Worm (Caenorhabditis elegans): ENCODE measurements around the gene ymel-1.
A peak's percentile ranks its signal among the peaks of the same experiment; 100 is the strongest.
"Not testable (repeated sequence)": the region's sequence is repeated elsewhere in the genome, so short reads cannot be mapped to it uniquely, and the experiment has no call there.

ymel-1 gene

ce11 chrIII:10432104-10432503 is 16.2 kb downstream of the ymel-1 start (continued):
- TF ChIP-seq C08G9.2 (tag; optimal IDR thresholded peaks at IDR 0.05) (peak; percentile 54), gmeb-2 (tag; optimal IDR thresholded peaks at IDR 0.05) (peak; percentile 38), ref-2 (tag; optimal IDR thresholded peaks at IDR 0.05) (peak; percentile 29), sox-4 (tag; optimal IDR thresholded peaks at IDR 0.05) (peak; percentile 49), ceh-22 (tag; optimal IDR thresholded peaks at IDR 0.05) (no peak), ceh-6 (GFP tag; optimal IDR thresholded peaks at IDR 0.05) (peak; percentile 51), hlh-6 (tag; optimal IDR thresholded peaks at IDR 0.05) (peak; percentile 29), fkh-10 (GFP tag; optimal IDR thresholded peaks at IDR 0.05) (no peak)

ce11 chrIII:10435938-10436842 is 20.3 kb downstream of the ymel-1 start, which contains the start of the genes smrd-1 and enu-3.1:
smrd-1 (minus strand) TSS chrIII:10435988.
enu-3.1 (plus strand) TSS chrIII:10436276.
- TF ChIP-seq tbx-2 (tag; optimal IDR thresholded peaks at IDR 0.05) (peak; percentile 58), ref-2 (tag; optimal IDR thresholded peaks at IDR 0.05) (peak; percentile 36), lim-6 (tag; optimal IDR thresholded peaks at IDR 0.05) (peak; percentile 83), elt-2 (tag; optimal IDR thresholded peaks at IDR 0.05) (peak; percentile 14), fax-1 (tag; optimal IDR thresholded peaks at IDR 0.05) (peak; percentile 31), pqm-1 (tag; optimal IDR thresholded peaks at IDR 0.05) (peak; percentile 48), unc-42 (tag; optimal IDR thresholded peaks at IDR 0.05) (peak; percentile 99), unc-3 (GFP tag; conservative IDR thresholded peaks at IDR 0.05) (0 out of 2 replicates have a peak, but pooled peaks have one; percentile 15), ceh-14 (tag; optimal IDR thresholded peaks at IDR 0.05) (peak; percentile 97), C08G9.2 (tag; optimal IDR thresholded peaks at IDR 0.05) (peak; percentile 40), ceh-31 (tag; optimal IDR thresholded peaks at IDR 0.05) (peak; percentile 87), ceh-18 (tag; optimal IDR thresholded peaks at IDR 0.05) (peak; percentile 40), nfya-1 (tag; optimal IDR thresholded peaks at IDR 0.05) (peak; percentile 4), F13H6.1 (tag; optimal IDR thresholded peaks at IDR 0.05) (peak; percentile 49), unc-86 (tag; optimal IDR thresholded peaks at IDR 0.05) (peak; percentile 23), ceh-34 (tag; optimal IDR thresholded peaks at IDR 0.05) (peak; percentile 50)
- not testable (repeated sequence) for TF ChIP-seq unc-3 (tag; optimal IDR thresholded peaks at IDR 0.05)

- not testable (repeated sequence) for TF ChIP-seq ets-4, nhr-11, pax-1 (tag; optimal IDR thresholded peaks at IDR 0.05)
Observed at ce11 chrIII:10438780-10439179, 22.8 kb downstream of the ymel-1 start, which contains the start of gene H04D03.6. H04D03.6 (minus strand) TSS chrIII:10438880.

- TF ChIP-seq K09A11.1 (tag; optimal IDR thresholded peaks at IDR 0.05; ENCODE audit: insufficient read depth) = no peak
- no peak for TF ChIP-seq fkh-10 (GFP tag; optimal IDR thresholded peaks at IDR 0.05)
- no peak for TF ChIP-seq tbx-7 (tag; optimal IDR thresholded peaks at IDR 0.05)
- no peak for TF ChIP-seq zip-5 (tag; optimal IDR thresholded peaks at IDR 0.05)
- no peak for TF ChIP-seq unc-55 (GFP tag; optimal IDR thresholded peaks at IDR 0.05)
- TF ChIP-seq gmeb-2 (tag; optimal IDR thresholded peaks at IDR 0.05) = no peak
- no peak for TF ChIP-seq unc-86 (tag; optimal IDR thresholded peaks at IDR 0.05)
- TF ChIP-seq ets-4 (tag; optimal IDR thresholded peaks at IDR 0.05) = no peak
- TF ChIP-seq pat-9 (tag; optimal IDR thresholded peaks at IDR 0.05) = no peak
- no peak for TF ChIP-seq ttx-3 (tag; optimal IDR thresholded peaks at IDR 0.05)
- no peak for TF ChIP-seq lin-11 (tag; optimal IDR thresholded peaks at IDR 0.05)
- TF ChIP-seq elt-2 (tag; optimal IDR thresholded peaks at IDR 0.05) = no peak
Observed at ce11 chrIII:10442355-10443140, 26.6 kb downstream of the ymel-1 start, which contains the start of the genes H04D03.2 and ecps-2. H04D03.2 (minus strand) TSS chrIII:10442405. ecps-2 (plus strand) TSS chrIII:10443090.

All from whole organism, late embryonic.